Fruit fly (Drosophila melanogaster) whole organism: ENCODE measurements around the gene CG42266.

Experiments used
- CG8478 ChIP-seq: fragments of >200 bp; optimal IDR thresholded peaks from 2 replicates; lab custom pipeline; 2018; ENCODE audit warnings: inconsistent platforms
- Dll ChIP-seq: fragments of >200 bp; optimal IDR thresholded peaks from 2 replicates; lab custom pipeline; 2017
- EcR ChIP-seq, 2 experiments: fragments of >200 bp; optimal IDR thresholded peaks; 2 replicates each; lab custom pipeline; 2017; ENCODE audit warnings: missing biosample characterization in 2 of 2, missing genetic modification characterization in 2 of 2, missing genetic modification reagents in 2 of 2
- pan ChIP-seq: fragments of >200 bp; optimal IDR thresholded peaks from 2 replicates; lab custom pipeline; 2017
- psq ChIP-seq: fragments of >200 bp; optimal IDR thresholded peaks from 2 replicates; lab custom pipeline; 2017
- usp ChIP-seq: fragments of >200 bp; optimal IDR thresholded peaks from 2 replicates; lab custom pipeline; 2017; ENCODE audit warnings: missing biosample characterization, missing genetic modification characterization, mixed read lengths

Gene CG42266

DNA sequence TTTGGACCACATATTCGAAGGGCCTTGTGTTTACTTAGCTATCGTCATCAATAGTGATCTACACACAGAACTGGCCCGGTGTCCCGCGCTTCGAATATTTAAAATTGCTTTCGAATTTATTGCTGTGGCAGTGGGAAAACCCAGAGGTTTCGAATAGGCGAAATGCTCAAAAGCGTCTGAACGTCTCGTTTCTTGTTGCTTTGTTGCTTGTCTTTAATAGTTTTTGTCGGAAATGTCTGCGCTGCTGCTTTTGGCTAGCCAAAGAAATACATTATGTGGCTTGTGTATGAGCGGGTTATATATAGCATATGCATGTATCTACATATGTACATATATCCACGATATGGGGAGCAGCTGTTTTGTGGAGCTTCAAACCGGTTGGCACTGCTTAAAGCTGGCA is 19.0 kb downstream of the CG42266 start:
- TF ChIP-seq EcR (GFP tag; optimal IDR thresholded peaks at IDR 0.05; lab: Kevin White, UChicago), result no peak
- TF ChIP-seq psq, result no peak
- TF ChIP-seq pan (lab: Kevin White, UChicago), result no peak
- no peak for TF ChIP-seq Dll (lab: Kevin White, UChicago)
- no peak for TF ChIP-seq usp (GFP tag; lab: Kevin White, UChicago)
- TF ChIP-seq CG8478 (lab: Kevin White, UChicago), result no peak

DNA sequence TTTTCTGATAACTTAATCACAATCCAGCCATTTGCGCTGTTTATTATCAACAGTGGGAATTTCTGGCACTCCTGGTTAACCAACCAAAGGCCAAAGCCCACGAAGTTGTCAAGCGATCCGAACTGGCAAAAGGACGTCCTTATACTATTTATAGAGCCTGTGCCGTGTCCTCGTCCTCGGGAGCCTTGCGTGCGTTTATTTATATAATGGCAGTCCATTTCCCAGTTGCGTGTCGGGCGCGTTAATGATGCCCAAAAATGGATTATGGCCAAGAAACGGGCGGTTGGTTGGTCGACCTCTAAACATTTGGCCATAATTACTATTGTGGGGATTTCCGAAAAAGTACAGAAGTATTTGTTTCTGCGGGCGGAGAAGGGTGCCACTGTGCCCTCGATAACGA is 19.7 kb downstream of the CG42266 start:
- no peak for TF ChIP-seq pan (lab: Kevin White, UChicago)
- TF ChIP-seq EcR (GFP tag; optimal IDR thresholded peaks at IDR 0.05; lab: Kevin White, UChicago), result no peak
- TF ChIP-seq psq, result no peak
- no peak for TF ChIP-seq Dll (lab: Kevin White, UChicago)
- TF ChIP-seq CG8478 (lab: Kevin White, UChicago), result no peak
- no peak for TF ChIP-seq usp (GFP tag; lab: Kevin White, UChicago)

DNA sequence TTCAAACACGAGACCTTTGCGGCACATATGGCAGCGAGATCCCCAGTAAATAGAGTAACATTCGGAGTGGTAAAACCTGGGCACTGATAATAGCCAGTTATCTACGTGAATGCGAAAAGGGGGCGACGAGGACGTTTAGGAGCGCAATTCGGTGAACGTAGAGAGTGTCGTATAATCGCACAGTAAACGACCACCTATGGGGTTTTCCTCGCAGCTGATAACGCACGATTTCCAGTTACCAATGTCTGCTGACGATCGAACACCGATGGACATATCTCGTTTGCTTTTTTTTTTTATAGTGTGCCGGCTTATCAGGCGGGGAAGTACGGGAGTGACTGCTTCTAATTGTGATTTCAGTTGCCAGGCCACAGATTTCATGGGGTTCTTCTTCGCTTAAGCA is 20.4 kb downstream of the CG42266 start:
- no peak for TF ChIP-seq pan (lab: Kevin White, UChicago)

DNA sequence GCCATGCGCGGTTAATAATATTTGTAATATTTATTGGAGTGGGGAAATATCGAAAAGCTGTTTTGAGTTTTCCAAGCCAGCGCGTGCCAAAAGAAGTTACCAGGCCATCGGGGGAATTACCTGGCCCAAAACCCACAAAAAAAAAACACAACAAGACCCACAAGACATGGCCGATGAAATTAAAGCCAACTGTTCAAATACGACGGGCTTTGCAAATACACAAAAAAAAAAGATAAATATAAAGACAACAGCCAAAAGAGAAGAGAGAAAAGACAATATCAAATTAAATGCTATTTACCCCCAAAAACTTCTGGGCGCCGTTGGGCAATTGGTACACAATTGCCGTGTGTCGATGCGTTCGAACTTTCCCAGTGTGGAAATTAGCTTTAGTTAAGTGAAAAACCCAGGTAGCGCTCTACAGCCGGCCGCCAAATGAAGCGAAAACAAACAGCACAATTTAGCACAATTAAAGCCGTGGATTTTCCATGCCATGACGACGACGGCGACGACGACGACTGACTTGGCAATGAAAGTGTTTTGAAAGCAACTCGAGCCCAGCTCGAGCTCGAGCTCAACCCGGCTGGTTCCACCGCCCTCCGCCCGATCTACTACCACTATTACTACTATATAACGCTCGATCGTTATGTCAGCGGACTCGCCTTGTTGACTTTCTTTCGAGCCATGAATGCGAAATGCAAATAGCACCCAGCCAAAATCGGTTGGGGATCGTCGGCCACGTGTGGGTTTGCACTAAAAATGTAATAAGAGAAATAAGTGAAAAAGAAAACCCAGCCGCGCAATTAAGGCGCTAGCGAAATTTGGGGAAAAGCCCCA is 22.2 kb downstream of the CG42266 start:
- TF ChIP-seq CG8478 (lab: Kevin White, UChicago) (no peak), Dll (lab: Kevin White, UChicago) (no peak), usp (GFP tag; lab: Kevin White, UChicago) (no peak), pan (lab: Kevin White, UChicago) (no peak), EcR (GFP tag; optimal IDR thresholded peaks at IDR 0.05; lab: Kevin White, UChicago) (no peak), psq (no peak)

DNA sequence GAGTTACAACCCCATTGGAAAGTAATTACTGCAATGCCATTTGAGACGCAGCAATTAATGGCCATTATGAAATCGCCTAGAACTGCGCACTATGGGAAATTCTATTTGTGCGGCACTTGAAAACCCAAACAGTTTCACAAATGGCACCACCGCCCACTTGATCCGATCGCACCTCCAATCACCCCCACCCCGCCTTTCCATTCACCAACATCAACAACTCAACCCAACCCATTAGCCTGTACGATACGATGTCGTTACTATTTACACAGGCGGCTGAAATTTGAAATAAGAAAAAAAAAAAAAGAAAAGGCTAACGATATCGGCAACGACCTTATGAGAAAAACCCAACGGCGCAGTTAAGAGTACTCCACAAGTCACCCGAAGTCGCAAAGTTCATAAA is 23.0 kb downstream of the CG42266 start:
- TF ChIP-seq psq (no peak), pan (lab: Kevin White, UChicago) (no peak), usp (GFP tag; lab: Kevin White, UChicago) (no peak), Dll (lab: Kevin White, UChicago) (no peak), CG8478 (lab: Kevin White, UChicago) (no peak)

DNA sequence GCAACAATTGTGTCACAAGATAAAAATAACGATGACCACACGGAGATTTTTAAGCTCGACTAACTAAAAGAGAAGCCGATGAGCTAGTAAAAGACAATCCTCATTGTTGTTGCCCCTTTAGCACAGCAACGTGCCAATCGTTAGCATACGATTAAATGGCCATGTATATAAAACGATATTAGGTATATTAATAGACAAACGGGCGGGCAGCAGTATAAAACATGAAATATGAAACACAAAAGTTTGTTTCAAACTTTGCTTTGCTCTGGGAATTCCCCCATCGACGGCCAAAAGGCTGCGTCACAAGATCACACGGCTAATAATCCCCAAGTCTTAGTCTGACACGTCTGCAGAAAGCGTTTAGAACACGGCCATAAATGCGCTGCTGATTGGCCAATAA is 23.8 kb downstream of the CG42266 start:
- TF ChIP-seq EcR (GFP tag; optimal IDR thresholded peaks at IDR 0.05; lab: Kevin White, UChicago) (no peak), Dll (lab: Kevin White, UChicago) (no peak), CG8478 (lab: Kevin White, UChicago) (no peak), psq (no peak), usp (GFP tag; lab: Kevin White, UChicago) (no peak), pan (lab: Kevin White, UChicago) (no peak)

DNA sequence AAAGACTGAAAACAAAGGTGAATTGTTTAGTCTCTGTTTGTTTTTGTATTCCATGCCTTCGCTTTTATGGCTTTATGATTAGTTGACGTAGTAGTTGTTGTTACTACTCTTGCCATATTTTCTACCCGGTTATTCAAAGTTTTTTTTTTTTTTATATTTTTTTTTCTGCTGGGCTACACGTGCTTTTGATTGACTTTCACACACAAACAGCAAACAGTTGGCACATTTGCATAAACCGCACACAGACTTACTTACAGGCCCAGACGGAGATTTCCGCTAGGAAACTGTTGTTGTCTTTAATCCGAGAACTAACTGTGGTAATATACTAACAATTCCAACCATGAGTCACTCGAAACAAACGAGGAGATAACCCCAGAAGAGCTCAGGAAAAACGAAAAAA is 24.3 kb downstream of the CG42266 start:
- no peak for TF ChIP-seq psq
- no peak for TF ChIP-seq usp (GFP tag; lab: Kevin White, UChicago)
- no peak for TF ChIP-seq pan (lab: Kevin White, UChicago)
- TF ChIP-seq EcR (GFP tag; optimal IDR thresholded peaks at IDR 0.05; lab: Kevin White, UChicago), result no peak
- TF ChIP-seq Dll (lab: Kevin White, UChicago), result no peak
- no peak for TF ChIP-seq CG8478 (lab: Kevin White, UChicago)

DNA sequence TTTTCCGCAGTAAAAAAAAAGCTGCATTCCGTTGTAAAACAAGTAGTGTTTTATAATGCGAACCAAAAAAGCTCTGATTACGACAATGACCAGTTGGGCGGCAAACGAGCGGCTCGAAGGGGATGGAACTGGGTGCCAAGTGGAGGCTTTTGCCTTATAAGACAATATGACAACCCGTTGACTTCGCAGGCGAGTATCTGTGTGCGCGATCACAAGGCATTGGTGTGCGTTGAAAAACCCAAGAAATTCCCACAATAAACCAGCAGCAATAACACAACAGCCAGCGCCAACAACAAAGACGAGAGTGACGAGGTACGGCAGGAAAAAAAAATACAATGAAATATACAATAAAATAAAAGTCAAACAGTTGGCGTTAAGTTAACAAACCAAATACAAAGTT is 25.1 kb downstream of the CG42266 start:
- TF ChIP-seq pan (lab: Kevin White, UChicago) (no peak), CG8478 (lab: Kevin White, UChicago) (no peak), usp (GFP tag; lab: Kevin White, UChicago) (no peak), Dll (lab: Kevin White, UChicago) (no peak), EcR (GFP tag; optimal IDR thresholded peaks at IDR 0.05; lab: Kevin White, UChicago) (no peak), psq (no peak)

DNA sequence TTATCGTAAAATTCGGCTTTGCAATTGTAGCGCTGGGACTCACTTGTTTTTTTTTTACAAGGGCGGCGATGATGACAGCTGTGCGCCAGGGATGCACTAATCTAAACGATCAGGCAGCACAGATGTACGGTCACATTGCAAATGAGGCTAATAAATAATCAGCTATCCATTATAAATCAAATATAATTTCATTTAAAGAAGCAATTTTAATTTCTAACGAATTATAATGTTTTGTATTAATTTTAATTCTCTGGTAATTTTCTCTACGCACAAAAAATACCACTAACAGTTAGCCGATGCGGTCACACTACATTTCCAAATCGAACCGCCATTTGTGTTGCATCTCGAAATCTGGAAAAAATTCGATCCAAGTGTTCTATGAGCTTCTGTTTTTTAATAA is 29.5 kb downstream of the CG42266 start, which contains the start of the genes cni and fzy:
Gene cni, minus strand, starts transcription at position 79 of the 400 bp plus-strand sequence.
Gene fzy, plus strand, starts transcription at position 309 of the 400 bp plus-strand sequence.
- TF ChIP-seq Dll (lab: Kevin White, UChicago) (no peak), CG8478 (lab: Kevin White, UChicago) (no peak), usp (GFP tag; lab: Kevin White, UChicago) (no peak), psq (no peak), pan (lab: Kevin White, UChicago) (no peak), EcR (GFP tag; optimal IDR thresholded peaks at IDR 0.05; lab: Kevin White, UChicago) (no peak)

DNA sequence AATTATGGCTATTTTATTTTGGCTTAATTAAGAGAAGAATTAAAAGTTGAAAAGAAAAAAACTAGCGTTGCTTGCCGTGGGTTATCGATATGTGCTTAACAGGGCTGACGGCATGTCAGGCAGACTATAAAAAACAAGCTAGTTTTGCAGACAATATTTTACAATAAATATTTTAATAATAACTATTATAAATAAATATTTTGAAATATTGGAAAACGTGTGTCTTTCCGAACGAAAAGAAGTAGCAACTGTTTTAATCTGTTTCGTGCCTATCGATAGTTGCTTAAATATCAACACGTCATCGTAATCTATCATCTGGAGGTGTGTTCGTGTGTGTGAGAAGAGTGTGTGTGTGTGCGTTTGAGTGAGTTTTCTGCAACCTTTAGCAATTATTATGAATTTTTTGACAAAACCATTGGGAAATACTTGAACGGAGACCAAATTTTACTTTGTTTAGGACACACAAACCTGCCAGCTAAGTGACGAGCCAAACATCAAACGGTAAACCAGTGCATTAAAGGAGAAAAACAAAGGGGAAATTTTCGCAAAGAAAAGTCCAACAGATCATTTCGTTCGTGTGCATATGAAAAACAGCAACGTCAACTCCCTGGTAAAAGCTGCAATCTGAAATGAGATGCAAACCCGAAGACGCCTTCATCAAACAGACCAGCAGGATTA is 33.0 kb downstream of the CG42266 start, which contains the start of the genes CG5861 and Syx5:
Gene CG5861, minus strand, starts transcription at position 273 of the 678 bp plus-strand sequence.
Gene Syx5, plus strand, starts transcription at position 321 of the 678 bp plus-strand sequence.
- TF ChIP-seq EcR (GFP tag; optimal IDR thresholded peaks at IDR 0.05; lab: Kevin White, UChicago) (no peak), psq (no peak), usp (GFP tag; lab: Kevin White, UChicago) (no peak), CG8478 (lab: Kevin White, UChicago) (no peak)

DNA sequence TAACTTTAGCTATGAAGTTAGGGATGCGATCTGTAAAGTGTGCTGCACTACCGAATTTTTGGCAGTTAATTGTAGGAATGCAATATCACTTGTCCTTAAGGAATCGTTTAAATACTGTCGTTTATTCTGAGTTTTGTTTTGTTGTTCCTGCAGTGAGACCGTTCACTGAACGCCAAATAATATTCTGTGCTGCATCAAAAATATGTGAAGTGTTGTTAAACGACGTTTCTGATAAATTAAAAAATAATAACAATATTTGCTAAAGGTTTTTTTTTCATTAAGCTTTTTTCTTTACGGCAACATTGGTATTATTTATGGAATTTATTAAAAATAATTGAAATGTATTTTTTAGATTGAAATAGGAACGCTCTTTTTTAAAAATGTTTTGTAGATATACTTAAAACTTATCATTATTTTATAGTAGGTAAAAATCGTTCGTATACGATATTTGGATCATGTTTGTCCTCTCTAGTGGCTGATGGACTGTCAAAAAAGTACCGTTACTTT is 37.3 kb downstream of the CG42266 start, which contains the start of gene GMF:
Gene GMF, minus strand, starts transcription at position 182 of the 507 bp plus-strand sequence.
- TF ChIP-seq Dll (lab: Kevin White, UChicago) (no peak), pan (lab: Kevin White, UChicago) (no peak), usp (GFP tag; lab: Kevin White, UChicago) (no peak), EcR (GFP tag; optimal IDR thresholded peaks at IDR 0.05; lab: Kevin White, UChicago) (no peak), CG8478 (lab: Kevin White, UChicago) (no peak), psq (no peak)
